Worm (Caenorhabditis elegans) whole organism, early embryonic: ENCODE results near the gene pri-1.

Source experiments
- F13C5.2 ChIP-seq: sonication (generic microtip); optimal IDR thresholded peaks from 2 replicates; lab custom pipeline; 2017; ENCODE audit warnings: mild to moderate bottlenecking, missing genetic modification characterization, inconsistent platforms, missing compliant biosample characterization
- aly-1 ChIP-seq: sonication (generic microtip); optimal IDR thresholded peaks from 2 replicates; lab custom pipeline; 2016; ENCODE audit warnings: missing genetic modification characterization, missing compliant biosample characterization
- ama-1 ChIP-seq: fragments of 150-350 bp; optimal IDR thresholded peaks from 2 replicates; lab custom pipeline; 2014
- ets-7 ChIP-seq: sonication (generic microtip); optimal IDR thresholded peaks from 2 replicates; lab custom pipeline; 2016; ENCODE audit warnings: missing genotype, missing genetic modification characterization, missing compliant biosample characterization
- flt-1 ChIP-seq: fragments of 200-800 bp; sonication (Bioruptor generic); IDR thresholded peaks from 2 replicates; pipeline ENCODE4 v1.3.6; 2022; ENCODE audit warnings: missing genetic modification characterization, missing compliant biosample characterization
- hmbx-1 ChIP-seq: sonication (generic microtip); optimal IDR thresholded peaks from 2 replicates; lab custom pipeline; 2016; ENCODE audit warnings: mild to moderate bottlenecking, missing genetic modification characterization, missing compliant biosample characterization
- hmg-4 ChIP-seq: fragments of 200-800 bp; sonication (Bioruptor generic); optimal IDR thresholded peaks from 2 replicates; lab custom pipeline; 2018; ENCODE audit warnings: mild to moderate bottlenecking, missing genetic modification characterization, missing compliant biosample characterization
- pes-1 ChIP-seq: fragments of 200-800 bp; sonication (Bioruptor generic); IDR thresholded peaks from 2 replicates; pipeline ENCODE4 v1.3.6; 2022; ENCODE audit warnings: missing genetic modification reagents, missing genetic modification characterization, missing compliant biosample characterization
- scrt-1 ChIP-seq: fragments of 200-800 bp; sonication (Bioruptor generic); IDR thresholded peaks from 2 replicates; pipeline ENCODE4 v1.3.6; 2022; ENCODE audit warnings: missing genetic modification characterization, missing compliant biosample characterization
- sea-1 ChIP-seq: fragments of 200-800 bp; sonication (Bioruptor generic); conservative IDR thresholded peaks from 2 replicates; pipeline ENCODE4 v1.3.6; 2022; ENCODE audit warnings: missing genetic modification characterization, missing compliant biosample characterization
- tbx-11 ChIP-seq: fragments of 200-800 bp; sonication (Bioruptor generic); IDR thresholded peaks from 2 replicates; pipeline ENCODE4 v1.3.6; 2022; ENCODE audit warnings: missing genetic modification characterization, missing compliant biosample characterization
- tbx-37 ChIP-seq: fragments of 200-800 bp; sonication (Bioruptor generic); conservative IDR thresholded peaks from 2 replicates; pipeline ENCODE4 v1.3.6; 2022; ENCODE audit warnings: missing genetic modification reagents, missing genetic modification characterization, missing compliant biosample characterization
- tra-4 ChIP-seq: sonication (generic microtip); optimal IDR thresholded peaks from 2 replicates; lab custom pipeline; 2017; ENCODE audit warnings: missing genetic modification characterization, missing compliant biosample characterization

DNA sequence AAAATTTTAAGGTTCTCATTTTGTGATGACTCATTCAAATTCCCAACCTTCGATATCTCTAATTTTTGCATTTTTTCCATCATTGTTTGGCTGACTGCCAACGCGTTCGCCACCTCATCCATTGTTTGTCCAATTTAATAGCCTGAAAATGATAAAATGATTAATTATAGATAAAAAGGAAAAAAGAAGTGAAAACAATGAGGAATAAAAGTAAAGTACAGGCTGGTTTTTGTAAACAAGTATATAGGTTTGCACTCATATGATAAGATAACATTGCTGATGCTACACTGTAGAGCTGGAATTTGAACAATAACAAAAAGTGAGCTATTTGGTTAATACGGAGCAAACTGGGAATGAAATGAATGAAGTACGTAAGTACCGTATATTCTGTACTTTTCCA, 31.8 kb downstream of the pri-1 start, which contains the start of gene C48B4.3:
- TF ChIP-seq F13C5.2 (no peak), flt-1 (GFP tag; lab: Robert Waterston, UW) (no peak), ama-1 (lab: Kevin White, UChicago) (no peak), scrt-1 (GFP tag; lab: Robert Waterston, UW) (no peak), aly-1 (tag; lab: Kevin White, UChicago) (no peak), hmbx-1 (no peak), pes-1 (GFP tag; lab: Robert Waterston, UW) (no peak), ets-7 (tag; lab: Kevin White, UChicago) (no peak), tbx-11 (GFP tag; lab: Robert Waterston, UW) (no peak), tra-4 (tag; lab: Kevin White, UChicago) (no peak), hmg-4 (no peak), sea-1 (no peak), tbx-37 (GFP tag; lab: Robert Waterston, UW) (no peak)
